Fruit fly (Drosophila melanogaster) whole organism, wandering third instar larva: ENCODE data around the gene CG14731.
A peak's percentile ranks its signal among the peaks of the same experiment; 100 is the strongest.

Source experiments
- Abd-B ChIP-seq: fragments of >200 bp; optimal IDR thresholded peaks from 2 replicates; lab custom pipeline; 2017; ENCODE audit warnings: missing biosample characterization, missing genetic modification characterization
- CG32264 ChIP-seq: fragments of 200-800 bp; sonication (Bioruptor generic); optimal IDR thresholded peaks from 2 replicates; lab custom pipeline; 2016; ENCODE audit warnings: missing biosample characterization, missing genetic modification characterization
- CG9705 ChIP-seq: fragments of 200-800 bp; sonication (Bioruptor generic); optimal IDR thresholded peaks from 2 replicates; lab custom pipeline; 2018; ENCODE audit warnings: missing biosample characterization, mild to moderate bottlenecking, missing genetic modification characterization
- CrebA ChIP-seq: fragments of 200-800 bp; sonication (Bioruptor generic); optimal IDR thresholded peaks from 2 replicates; lab custom pipeline; 2016; ENCODE audit warnings: missing biosample characterization, mild to moderate bottlenecking, missing genetic modification characterization, borderline replicate concordance
- Dfd ChIP-seq: fragments of >200 bp; optimal IDR thresholded peaks from 2 replicates; lab custom pipeline; 2017; ENCODE audit warnings: missing biosample characterization, missing genetic modification characterization
- Dif ChIP-seq: fragments of 200-275, 200-300 bp; sonication (Bioruptor generic); optimal IDR thresholded peaks from 2 replicates; lab custom pipeline; 2018; ENCODE audit warnings: missing biosample characterization, missing genetic modification characterization; ENCODE audit not compliant: partially characterized antibody
- GATAd ChIP-seq: sonication (Bioruptor generic); optimal IDR thresholded peaks from 2 replicates; lab custom pipeline; 2016; ENCODE audit warnings: missing biosample characterization, missing genetic modification characterization
- HLH106 ChIP-seq: fragments of 200-800 bp; optimal IDR thresholded peaks from 3 replicates; lab custom pipeline; 2019; ENCODE audit warnings: missing biosample characterization, mild to moderate bottlenecking, missing genetic modification characterization, moderate library complexity
- Hnf4 ChIP-seq: fragments of 200-800 bp; sonication (Bioruptor generic); optimal IDR thresholded peaks from 2 replicates; lab custom pipeline; 2016; ENCODE audit warnings: missing biosample characterization, mild to moderate bottlenecking, missing genetic modification characterization
- Hr78 ChIP-seq: fragments of >200 bp; optimal IDR thresholded peaks from 2 replicates; lab custom pipeline; 2017; ENCODE audit warnings: missing biosample characterization, missing genetic modification characterization
- Hr83 ChIP-seq: fragments of 200-300 bp; sonication (Bioruptor generic); optimal IDR thresholded peaks from 2 replicates; lab custom pipeline; 2016; ENCODE audit warnings: missing biosample characterization, mild to moderate bottlenecking, missing genetic modification characterization, moderate library complexity; ENCODE audit not compliant: poor library complexity, severe bottlenecking
- Jra ChIP-seq: sonication (Bioruptor generic); optimal IDR thresholded peaks from 2 replicates; lab custom pipeline; 2016; ENCODE audit warnings: missing biosample characterization, missing genetic modification characterization
- Mio ChIP-seq: sonication (Bioruptor generic); optimal IDR thresholded peaks from 2 replicates; lab custom pipeline; 2016; ENCODE audit warnings: missing biosample characterization, missing genetic modification characterization
- Myc ChIP-seq: fragments of >200 bp; optimal IDR thresholded peaks from 2 replicates; lab custom pipeline; 2017
- N ChIP-seq: fragments of >200 bp; optimal IDR thresholded peaks from 2 replicates; lab custom pipeline; 2018; ENCODE audit warnings: missing biosample characterization, missing external identifiers, missing genetic modification characterization
- OdsH ChIP-seq: fragments of 200-800 bp; sonication (Bioruptor generic); optimal IDR thresholded peaks from 2 replicates; lab custom pipeline; 2016; ENCODE audit warnings: missing biosample characterization, mild to moderate bottlenecking, missing genetic modification characterization
- Rel ChIP-seq, 2 experiments: fragments of 200-800 bp; sonication (Bioruptor generic) in 1 of 2; optimal IDR thresholded peaks; 2 replicates in 1 of 2; 3 replicates in 1 of 2; lab custom pipeline; 2016 to 2019; ENCODE audit warnings: mild to moderate bottlenecking in 2 of 2, missing biosample characterization in 2 of 2, missing genetic modification characterization in 2 of 2, moderate library complexity in 1 of 2
- Sp1 ChIP-seq: fragments of 200-800 bp; sonication (Bioruptor generic); optimal IDR thresholded peaks from 3 replicates; lab custom pipeline; 2019; ENCODE audit warnings: missing biosample characterization, mild to moderate bottlenecking, missing genetic modification characterization, moderate library complexity
- Vsx2 ChIP-seq: fragments of 200-300, 225-300 bp; sonication (Bioruptor generic); optimal IDR thresholded peaks from 2 replicates; lab custom pipeline; 2018; ENCODE audit warnings: missing biosample characterization, missing genetic modification characterization; ENCODE audit not compliant: partially characterized antibody
- br ChIP-seq: fragments of 200-800 bp; sonication (Bioruptor generic); optimal IDR thresholded peaks from 2 replicates; lab custom pipeline; 2016; ENCODE audit warnings: missing biosample characterization, missing genetic modification characterization
- brk ChIP-seq: fragments of 200-800 bp; sonication (Bioruptor generic); optimal IDR thresholded peaks from 2 replicates; lab custom pipeline; 2016; ENCODE audit warnings: missing biosample characterization, mild to moderate bottlenecking, missing genetic modification characterization
- dl ChIP-seq, 2 experiments: fragments of 175-275, 200-275 bp in 1 of 2; fragments of 200-275 bp in 1 of 2; sonication (Bioruptor generic); optimal IDR thresholded peaks; lab custom pipeline; 2018; ENCODE audit warnings: mild to moderate bottlenecking in 2 of 2, missing biosample characterization in 2 of 2, missing genetic modification characterization in 2 of 2, moderate library complexity in 2 of 2; ENCODE audit not compliant: partially characterized antibody in 2 of 2, insufficient read depth in 1 of 2
- dmrt93B ChIP-seq: fragments of 200-800 bp; sonication (Bioruptor generic); optimal IDR thresholded peaks from 2 replicates; lab custom pipeline; 2018; ENCODE audit warnings: missing biosample characterization, mild to moderate bottlenecking, missing genetic modification characterization
- dsf ChIP-seq: sonication (Bioruptor generic); optimal IDR thresholded peaks from 2 replicates; lab custom pipeline; 2016; ENCODE audit warnings: missing biosample characterization, missing genetic modification characterization, borderline replicate concordance
- ey ChIP-seq: fragments of 200-800 bp; sonication (Bioruptor generic); optimal IDR thresholded peaks from 2 replicates; lab custom pipeline; 2016; ENCODE audit warnings: missing biosample characterization, missing genetic modification characterization
- foxo ChIP-seq, 2 experiments: fragments of 200-800 bp; sonication (Bioruptor generic); optimal IDR thresholded peaks; 2 replicates in 1 of 2; 3 replicates in 1 of 2; lab custom pipeline; 2016 to 2017; ENCODE audit warnings: missing biosample characterization in 2 of 2, missing genetic modification characterization in 2 of 2
- fru ChIP-seq: fragments of 200-800 bp; sonication (Bioruptor generic); optimal IDR thresholded peaks from 3 replicates; lab custom pipeline; 2016; ENCODE audit warnings: missing biosample characterization, mild to moderate bottlenecking, missing genetic modification characterization
- h ChIP-seq: fragments of 200-800 bp; sonication (Bioruptor generic); optimal IDR thresholded peaks from 3 replicates; lab custom pipeline; 2016; ENCODE audit warnings: missing biosample characterization, mild to moderate bottlenecking, missing genetic modification characterization
- jim ChIP-seq: fragments of 175-275, 200-325 bp; sonication (Bioruptor generic); optimal IDR thresholded peaks from 2 replicates; lab custom pipeline; 2016; ENCODE audit warnings: missing biosample characterization, mild to moderate bottlenecking, missing genetic modification characterization
- lola ChIP-seq: fragments of >200 bp; optimal IDR thresholded peaks from 2 replicates; lab custom pipeline; 2017; ENCODE audit warnings: missing biosample characterization, missing genetic modification characterization
- pan ChIP-seq: fragments of >200 bp; optimal IDR thresholded peaks from 2 replicates; lab custom pipeline; 2017
- psq ChIP-seq: fragments of 200-800 bp; sonication (Bioruptor generic); optimal IDR thresholded peaks from 3 replicates; lab custom pipeline; 2017; ENCODE audit warnings: missing biosample characterization, mild to moderate bottlenecking, missing genetic modification characterization, moderate library complexity
- rgr ChIP-seq: fragments of 200-800 bp; sonication (Bioruptor generic); optimal IDR thresholded peaks from 3 replicates; lab custom pipeline; 2016; ENCODE audit warnings: missing biosample characterization, mild to moderate bottlenecking, missing genetic modification characterization
- sage ChIP-seq: fragments of 200-800 bp; sonication (Bioruptor generic); optimal IDR thresholded peaks from 2 replicates; lab custom pipeline; 2016; ENCODE audit warnings: missing biosample characterization, mild to moderate bottlenecking, missing genetic modification characterization
- sv ChIP-seq: fragments of 200-800 bp; sonication (Bioruptor generic); optimal IDR thresholded peaks from 3 replicates; lab custom pipeline; 2016; ENCODE audit warnings: missing biosample characterization, missing genetic modification characterization
- tai ChIP-seq: sonication (Bioruptor generic); optimal IDR thresholded peaks from 2 replicates; lab custom pipeline; 2016; ENCODE audit warnings: missing biosample characterization, missing genetic modification characterization
- usp ChIP-seq: fragments of >200 bp; optimal IDR thresholded peaks from 2 replicates; lab custom pipeline; 2017; ENCODE audit warnings: missing biosample characterization, missing genetic modification characterization
- woc ChIP-seq: sonication (Bioruptor generic); optimal IDR thresholded peaks from 2 replicates; lab custom pipeline; 2016; ENCODE audit warnings: missing biosample characterization, mild to moderate bottlenecking, missing genetic modification characterization

The CG14731 gene

DNA sequence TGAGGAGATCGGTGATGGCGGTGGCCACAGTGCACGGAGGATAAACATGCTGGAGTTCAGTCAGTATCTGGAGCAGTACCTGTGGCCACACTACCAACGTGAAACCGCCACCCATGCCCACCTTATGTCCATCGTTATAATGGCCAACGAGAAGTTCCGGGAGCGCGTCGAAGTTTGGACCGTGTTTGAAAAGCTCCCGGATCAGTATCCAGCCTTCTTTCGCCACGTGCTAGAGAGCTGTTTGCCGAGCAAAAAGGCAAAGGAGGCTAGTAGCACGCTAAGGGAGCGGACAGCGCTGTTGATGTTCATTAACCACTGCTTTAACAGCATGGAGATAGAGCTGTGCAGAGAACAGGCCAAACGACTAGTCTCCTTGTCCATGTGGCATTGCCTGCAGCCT, 47.9 kb upstream of the CG14731 start:
- TF ChIP-seq HLH106 (no peak), sage (GFP tag; lab: Kevin White, UChicago) (no peak), jim (GFP tag; lab: Kevin White, UChicago) (no peak)

DNA sequence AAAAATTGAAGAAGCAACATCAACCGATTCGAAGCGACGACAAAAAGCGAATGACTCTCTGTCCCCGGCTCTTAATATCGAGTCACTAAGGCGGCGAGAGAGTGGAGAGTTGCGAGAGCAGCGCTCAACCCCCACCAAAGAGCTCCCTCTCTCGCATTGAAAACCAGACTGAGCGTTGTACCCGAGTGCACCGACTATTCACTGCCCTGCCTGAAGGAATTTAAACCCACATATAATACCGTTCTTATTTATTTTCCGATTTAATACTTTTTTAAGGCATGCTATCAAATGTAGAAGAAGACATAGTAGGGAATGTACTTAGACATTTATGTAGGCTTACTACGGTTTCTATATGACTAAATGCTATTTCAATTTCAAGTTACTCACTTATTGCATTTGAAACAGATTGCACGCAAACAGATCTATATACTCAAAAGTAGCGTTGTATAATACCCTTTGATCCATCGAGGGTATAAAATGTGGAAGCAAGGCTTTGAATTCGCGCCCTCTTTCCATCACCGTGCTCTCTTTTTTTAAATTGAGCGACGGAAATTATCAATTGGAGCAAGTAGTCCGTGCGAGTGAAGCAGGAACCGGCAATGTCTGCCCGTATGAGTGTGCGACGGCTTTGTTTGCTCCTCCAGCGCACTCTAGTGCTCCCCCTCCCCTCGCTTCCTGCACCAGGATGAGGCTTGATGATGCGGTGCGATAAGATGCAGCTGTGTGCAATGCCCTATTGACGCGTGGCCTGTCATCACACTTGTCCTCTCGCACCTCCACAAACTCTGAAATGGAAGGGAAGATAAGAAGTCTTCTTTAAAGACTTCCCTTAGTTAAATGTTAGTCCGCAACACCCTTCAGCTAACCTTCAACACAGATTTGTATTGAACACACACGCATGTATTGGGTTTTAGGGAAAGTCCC, 43.7 kb upstream of the CG14731 start, which contains the start of gene mthl5:
Gene mthl5 (minus strand): TSS at position 55 of the 924 bp plus-strand sequence.
- TF ChIP-seq lola (GFP tag; lab: Kevin White, UChicago): no peak
- TF ChIP-seq Mio (GFP tag; lab: Kevin White, UChicago): peak; percentile 72
- TF ChIP-seq Hr83 (GFP tag; lab: Kevin White, UChicago): peak; percentile 51
- TF ChIP-seq Hr78 (GFP tag; lab: Kevin White, UChicago): no peak
- peak; percentile 84 for TF ChIP-seq dmrt93B (GFP tag; lab: Kevin White, UChicago)
- TF ChIP-seq N (GFP tag; lab: Kevin White, UChicago): no peak
- peak; percentile 88 for TF ChIP-seq rgr (GFP tag; lab: Kevin White, UChicago)
- peak; percentile 98 for TF ChIP-seq woc (GFP tag; lab: Kevin White, UChicago)
- no peak for TF ChIP-seq GATAd (GFP tag; lab: Kevin White, UChicago)
- peak; percentile 89 for TF ChIP-seq HLH106
- no peak for TF ChIP-seq dsf (GFP tag; lab: Kevin White, UChicago)
- peak; percentile 90 for TF ChIP-seq Sp1 (GFP tag; lab: Kevin White, UChicago)
- peak; percentile 60 for TF ChIP-seq Rel (GFP tag; optimal IDR thresholded peaks at IDR 0.05; lab: Kevin White, UChicago)
- peak; percentile 79 for TF ChIP-seq Rel (tag; optimal IDR thresholded peaks at IDR 0.05; lab: Kevin White, UChicago)
- peak; percentile 95 to 97 for TF ChIP-seq dl (GFP tag; optimal IDR thresholded peaks at IDR 0.05; lab: Kevin White, UChicago; ENCODE audit: insufficient read depth in 1 of 2, partially characterized antibody in 2 of 2)
- TF ChIP-seq CG32264 (GFP tag; lab: Kevin White, UChicago): no peak
- TF ChIP-seq CrebA (GFP tag; lab: Kevin White, UChicago): no peak
- peak; percentile 93 for TF ChIP-seq OdsH
- no peak for TF ChIP-seq Myc (lab: Kevin White, UChicago)
- peak; percentile 19 for TF ChIP-seq Jra
- no peak for TF ChIP-seq Dfd (GFP tag; lab: Kevin White, UChicago)
- TF ChIP-seq brk: peak; percentile 59
- peak; percentile 94 for TF ChIP-seq h (GFP tag; lab: Kevin White, UChicago)
- TF ChIP-seq foxo (GFP tag; optimal IDR thresholded peaks at IDR 0.05; lab: Kevin White, UChicago): peak in 1 of 2 experiments; percentile 92
- TF ChIP-seq sage (GFP tag; lab: Kevin White, UChicago): peak; percentile 51
- no peak for TF ChIP-seq Abd-B (GFP tag; lab: Kevin White, UChicago)
- peak; percentile 97 for TF ChIP-seq Dif
- TF ChIP-seq sv (GFP tag; lab: Kevin White, UChicago): peak; percentile 75
- TF ChIP-seq CG9705: peak; percentile 71
- peak; percentile 75 for TF ChIP-seq Hnf4 (GFP tag; lab: Kevin White, UChicago)
- TF ChIP-seq br (GFP tag; lab: Kevin White, UChicago): peak; percentile 94
- TF ChIP-seq usp (GFP tag; lab: Kevin White, UChicago): no peak
- TF ChIP-seq tai: no peak
- peak; percentile 94 for TF ChIP-seq fru (GFP tag; lab: Kevin White, UChicago)
- no peak for TF ChIP-seq jim (GFP tag; lab: Kevin White, UChicago)
- TF ChIP-seq pan: no peak
- peak; percentile 93 for TF ChIP-seq ey (GFP tag; lab: Kevin White, UChicago)
- TF ChIP-seq Vsx2 (GFP tag; lab: Kevin White, UChicago): peak; percentile 85
- peak; percentile 88 for TF ChIP-seq psq
